Worm (Caenorhabditis elegans): ENCODE results near the gene daf-3.

ce11 chrX:823736-824135 is 1.5 kb downstream of the daf-3 start:
- TF ChIP-seq lir-3 (tag; optimal IDR thresholded peaks at IDR 0.05) (no peak), nhr-237 (tag; optimal IDR thresholded peaks at IDR 0.05) (no peak)

Data from whole organism, L4 larva.